Fruit fly (Drosophila melanogaster) whole organism: ENCODE results near the gene CG5004.

ENCODE experiments used
- Dll ChIP-seq: fragments of >200 bp; optimal IDR thresholded peaks from 2 replicates; lab custom pipeline; 2017
- pan ChIP-seq: fragments of >200 bp; optimal IDR thresholded peaks from 2 replicates; lab custom pipeline; 2017
- psq ChIP-seq: fragments of >200 bp; optimal IDR thresholded peaks from 2 replicates; lab custom pipeline; 2017

DNA sequence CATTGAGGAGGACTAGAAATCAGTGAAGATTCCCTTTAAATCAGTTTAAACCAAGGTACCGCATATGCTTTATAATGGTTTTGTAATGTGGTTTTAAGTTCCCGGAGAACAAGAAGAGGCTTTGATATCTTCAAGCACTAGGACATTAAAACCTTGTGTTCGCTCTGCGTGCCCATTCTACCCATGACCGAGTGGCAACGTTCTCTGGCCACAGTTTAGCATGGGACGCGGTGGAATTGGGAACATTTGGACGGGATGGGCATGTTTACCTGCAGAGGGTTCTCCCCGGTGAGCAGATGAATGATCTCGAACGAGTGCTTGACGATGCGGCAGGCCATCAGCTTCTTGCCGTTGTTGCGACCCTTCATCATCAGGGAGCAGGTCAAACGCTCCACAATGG is 39.1 kb downstream of the CG5004 start:
- TF ChIP-seq psq (lab: Kevin White, UChicago) (no peak), pan (lab: Kevin White, UChicago) (no peak), Dll (lab: Kevin White, UChicago) (no peak)
